Worm (Caenorhabditis elegans) whole organism, L4 larva: ENCODE results near the gene clc-19.

Source experiments
- D1046.2 ChIP-seq: fragments of 200-800 bp; sonication (Bioruptor generic); IDR thresholded peaks from 2 replicates; pipeline ENCODE4 v1.3.6; 2022; ENCODE audit warnings: missing genetic modification characterization, missing compliant biosample characterization
- F26F4.8 ChIP-seq: fragments of 200-800 bp; sonication (Bioruptor generic); conservative IDR thresholded peaks from 2 replicates; pipeline ENCODE4 v1.3.6; 2022; ENCODE audit warnings: missing genetic modification characterization, missing compliant biosample characterization
- T20F7.1 ChIP-seq: fragments of 200-800 bp; sonication (Bioruptor generic); optimal IDR thresholded peaks from 2 replicates; lab custom pipeline; 2018; ENCODE audit warnings: mild to moderate bottlenecking, missing genetic modification characterization, missing compliant biosample characterization
- T26A8.4 ChIP-seq: fragments of 200-800 bp; sonication (Bioruptor generic); IDR thresholded peaks from 2 replicates; pipeline ENCODE4 v1.3.6; 2022; ENCODE audit warnings: missing genetic modification characterization, missing compliant biosample characterization
- Y5F2A.4 ChIP-seq: fragments of 200-800 bp; sonication (Bioruptor generic); optimal IDR thresholded peaks from 2 replicates; lab custom pipeline; 2018; ENCODE audit warnings: mild to moderate bottlenecking, missing genetic modification characterization, missing compliant biosample characterization
- ZK546.5 ChIP-seq, 2 experiments: sonication (generic microtip); optimal IDR thresholded peaks; 2 replicates each; lab custom pipeline; 2017; ENCODE audit warnings: missing biosample characterization in 2 of 2, missing genetic modification characterization in 2 of 2
- aha-1 ChIP-seq: fragments of 150-350 bp; peaks from one replicate; lab custom pipeline; 2014; ENCODE audit warnings: missing biosample characterization, missing genetic modification characterization
- ama-1 ChIP-seq: fragments of 150-350 bp; optimal IDR thresholded peaks from 2 replicates; lab custom pipeline; 2014; ENCODE audit warnings: inconsistent platforms, mixed read lengths
- ceh-32 ChIP-seq: sonication (generic microtip); optimal IDR thresholded peaks from 2 replicates; lab custom pipeline; 2016; ENCODE audit warnings: mild to moderate bottlenecking, missing genetic modification characterization, missing compliant biosample characterization; ENCODE audit not compliant: poor library complexity
- ceh-62 ChIP-seq: sonication (generic microtip); optimal IDR thresholded peaks from 2 replicates; lab custom pipeline; 2017; ENCODE audit warnings: missing biosample characterization, missing genetic modification characterization
- ces-1 ChIP-seq: fragments of 150-350 bp; sonication (generic microtip); optimal IDR thresholded peaks from 4 replicates; lab custom pipeline; 2014; ENCODE audit warnings: missing biosample characterization, missing genetic modification reagents, missing genetic modification characterization
- ctbp-1 ChIP-seq: fragments of 200-800 bp; sonication (Bioruptor generic); IDR thresholded peaks from 2 replicates; pipeline ENCODE4 v1.3.6; 2022; ENCODE audit warnings: missing genetic modification reagents, missing genetic modification characterization, missing compliant biosample characterization
- daf-16 ChIP-seq, 3 experiments: sonication (generic microtip); optimal IDR thresholded peaks; 2 replicates each; lab custom pipeline; 2016 to 2017; ENCODE audit warnings: missing genetic modification characterization in 3 of 3, missing genetic modification reagents in 3 of 3, mild to moderate bottlenecking in 2 of 3, missing compliant biosample characterization in 2 of 3, missing biosample characterization in 1 of 3, moderate library complexity in 1 of 3
- dmd-6 ChIP-seq: fragments of 200-800 bp; sonication (Bioruptor generic); IDR thresholded peaks from 2 replicates; pipeline ENCODE4 v1.3.6; 2022; ENCODE audit warnings: missing genetic modification reagents, missing genetic modification characterization, missing compliant biosample characterization
- egl-27 ChIP-seq: sonication (generic microtip); optimal IDR thresholded peaks from 3 replicates; lab custom pipeline; 2017; ENCODE audit warnings: missing biosample characterization, missing genetic modification reagents, missing genetic modification characterization
- egl-43 ChIP-seq: fragments of 200-800 bp; sonication (Bioruptor generic); IDR thresholded peaks from 2 replicates; pipeline ENCODE4 v1.3.6; 2022; ENCODE audit warnings: missing genetic modification reagents, missing genetic modification characterization, missing compliant biosample characterization
- hif-1 ChIP-seq, 2 experiments: sonication (generic microtip); optimal IDR thresholded peaks; 2 replicates each; lab custom pipeline; 2016 to 2017; ENCODE audit warnings: missing compliant biosample characterization in 2 of 2, missing genetic modification characterization in 2 of 2, missing genetic modification reagents in 2 of 2, missing genotype in 2 of 2, mild to moderate bottlenecking in 1 of 2
- hlh-30 ChIP-seq: sonication (generic microtip); optimal IDR thresholded peaks from 2 replicates; lab custom pipeline; 2017; ENCODE audit warnings: antibody characterized with exemption, mild to moderate bottlenecking, missing genetic modification characterization, missing compliant biosample characterization; ENCODE audit not compliant: insufficient read depth
- lin-38 ChIP-seq: fragments of 200-800 bp; sonication (Bioruptor generic); IDR thresholded peaks from 2 replicates; pipeline ENCODE4 v1.3.6; 2022; ENCODE audit warnings: missing genetic modification reagents, missing genetic modification characterization, missing compliant biosample characterization
- madf-5 ChIP-seq, 2 experiments: fragments of 200-800 bp; sonication (Bioruptor generic); IDR thresholded peaks; 2 replicates each; pipeline ENCODE4 v1.3.6; 2022; ENCODE audit warnings: missing compliant biosample characterization in 2 of 2, missing genetic modification characterization in 2 of 2
- madf-9 ChIP-seq: fragments of 200-800 bp; sonication (Bioruptor generic); conservative IDR thresholded peaks from 2 replicates; pipeline ENCODE4 v1.3.6; 2022; ENCODE audit warnings: missing genetic modification reagents, missing genetic modification characterization, missing compliant biosample characterization
- mdl-1 ChIP-seq, 2 experiments: fragments of 150-350 bp in 1 of 2; sonication (generic microtip) in 1 of 2; optimal IDR thresholded peaks; 2 replicates each; lab custom pipeline; 2014 to 2017; ENCODE audit warnings: missing biosample characterization in 2 of 2, missing genetic modification characterization in 2 of 2
- mdt-29 ChIP-seq: fragments of 200-800 bp; sonication (Bioruptor generic); IDR thresholded peaks from 2 replicates; pipeline ENCODE4 v1.3.6; 2022; ENCODE audit warnings: missing genetic modification reagents, missing genetic modification characterization, missing compliant biosample characterization
- mes-2 ChIP-seq: sonication (generic microtip); optimal IDR thresholded peaks from 2 replicates; lab custom pipeline; 2016; ENCODE audit warnings: missing genotype, mild to moderate bottlenecking, missing genetic modification characterization, missing compliant biosample characterization; ENCODE audit not compliant: poor library complexity, severe bottlenecking
- nhr-10 ChIP-seq: fragments of 150-350 bp; optimal IDR thresholded peaks from 2 replicates; lab custom pipeline; 2014; ENCODE audit warnings: missing biosample characterization, missing genetic modification characterization
- nhr-111 ChIP-seq: fragments of 200-800 bp; sonication (Bioruptor generic); optimal IDR thresholded peaks from 2 replicates; lab custom pipeline; 2018; ENCODE audit warnings: mild to moderate bottlenecking, missing genetic modification characterization, missing compliant biosample characterization
- nhr-237 ChIP-seq: sonication (generic microtip); optimal IDR thresholded peaks from 2 replicates; lab custom pipeline; 2017; ENCODE audit warnings: missing biosample characterization, missing genetic modification characterization
- nhr-28 ChIP-seq: fragments of 150-350 bp; optimal IDR thresholded peaks from 2 replicates; lab custom pipeline; 2014; ENCODE audit warnings: missing biosample characterization, missing genetic modification characterization
- nhr-76 ChIP-seq: fragments of 150-350 bp; optimal IDR thresholded peaks from 2 replicates; lab custom pipeline; 2014; ENCODE audit warnings: missing biosample characterization, missing genetic modification characterization
- pqm-1 ChIP-seq: sonication (generic microtip); optimal IDR thresholded peaks from 2 replicates; lab custom pipeline; 2017; ENCODE audit warnings: missing biosample characterization, missing genetic modification characterization
- rbr-2 ChIP-seq: sonication (generic microtip); optimal IDR thresholded peaks from 2 replicates; lab custom pipeline; 2016; ENCODE audit warnings: missing genotype, missing genetic modification characterization, missing compliant biosample characterization
- skn-1 ChIP-seq: fragments of 150-350 bp; optimal IDR thresholded peaks from 2 replicates; lab custom pipeline; 2014; ENCODE audit warnings: missing biosample characterization, missing genetic modification characterization
- snpc-4 ChIP-seq: fragments of 150-350 bp; optimal IDR thresholded peaks from 2 replicates; lab custom pipeline; 2014; ENCODE audit warnings: missing biosample characterization, missing genetic modification characterization
- unc-130 ChIP-seq: sonication (generic microtip); optimal IDR thresholded peaks from 2 replicates; lab custom pipeline; 2016; ENCODE audit warnings: missing genetic modification reagents, missing genetic modification characterization, missing compliant biosample characterization
- vab-7 ChIP-seq: fragments of 200-800 bp; sonication (Bioruptor generic); IDR thresholded peaks from 2 replicates; pipeline ENCODE4 v1.3.6; 2022; ENCODE audit warnings: missing genetic modification reagents, missing genetic modification characterization, missing compliant biosample characterization
- zag-1 ChIP-seq: fragments of 150-350 bp; optimal IDR thresholded peaks from 2 replicates; lab custom pipeline; 2014; ENCODE audit warnings: missing biosample characterization, missing genetic modification characterization
- zfp-2 ChIP-seq: sonication (generic microtip); optimal IDR thresholded peaks from 2 replicates; lab custom pipeline; 2016; ENCODE audit warnings: mild to moderate bottlenecking, missing genetic modification characterization, missing compliant biosample characterization
- ztf-11 ChIP-seq: fragments of 150-350 bp; optimal IDR thresholded peaks from 2 replicates; lab custom pipeline; 2014; ENCODE audit warnings: missing biosample characterization, missing genetic modification characterization

The clc-19 gene

DNA sequence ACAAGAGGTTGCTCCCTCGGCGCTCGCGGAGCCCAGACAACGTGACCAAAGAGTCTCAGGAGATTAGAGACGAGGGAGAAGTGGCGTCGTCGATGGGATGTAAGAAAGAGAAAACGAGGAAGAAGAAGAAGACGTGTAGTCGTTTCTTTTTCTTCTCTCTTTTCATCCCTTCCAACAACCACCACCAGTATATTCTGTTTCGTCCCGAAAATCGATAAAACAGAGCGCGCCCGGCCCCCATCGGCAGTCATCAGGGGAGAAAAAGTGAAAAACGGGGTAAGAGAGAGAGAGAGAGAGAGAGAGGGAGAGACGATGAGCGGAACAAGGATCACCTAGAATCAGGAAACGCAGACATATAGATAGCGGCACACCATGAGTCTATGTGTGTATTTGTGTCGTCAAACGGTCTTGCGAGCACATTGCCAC lies 14.5 kb upstream of the clc-19 start (continued):
- no peak for TF ChIP-seq nhr-76 (tag; lab: Kevin White, UChicago)
- TF ChIP-seq ctbp-1: peak; percentile 78
- TF ChIP-seq mdl-1 (tag; optimal IDR thresholded peaks at IDR 0.05; lab: Kevin White, UChicago): peak; percentile 1 to 72
- no peak for TF ChIP-seq ZK546.5 (tag; optimal IDR thresholded peaks at IDR 0.05; lab: Kevin White, UChicago)
- peak; percentile 61 for TF ChIP-seq T20F7.1 (GFP tag; lab: Kevin White, UChicago)
- TF ChIP-seq egl-27 (tag; lab: Kevin White, UChicago): no peak
- no peak for TF ChIP-seq ceh-32 (tag; lab: Kevin White, UChicago)
- TF ChIP-seq pqm-1: peak; percentile 11
- no peak for TF ChIP-seq daf-16 (GFP tag; optimal IDR thresholded peaks at IDR 0.05; lab: Kevin White, UChicago)
- peak; percentile 69 for TF ChIP-seq daf-16 (tag; optimal IDR thresholded peaks at IDR 0.05; lab: Kevin White, UChicago)
- no peak for TF ChIP-seq snpc-4 (tag; lab: Kevin White, UChicago)
- TF ChIP-seq nhr-237 (tag; lab: Kevin White, UChicago): no peak
- TF ChIP-seq madf-9: peak; percentile 51; the same call in 1 of the 2 replicates
- no peak for TF ChIP-seq skn-1 (tag; lab: Kevin White, UChicago)
- TF ChIP-seq rbr-2 (tag; lab: Kevin White, UChicago): peak; percentile 88
- peak in 1 of 2 experiments; percentile 65 for TF ChIP-seq hif-1 (tag; optimal IDR thresholded peaks at IDR 0.05; lab: Kevin White, UChicago)
- TF ChIP-seq aha-1 (tag; lab: Kevin White, UChicago): peak; percentile 94
- peak; percentile 48 for TF ChIP-seq ama-1 (lab: Kevin White, UChicago)
- peak; percentile 88 for TF ChIP-seq hlh-30 (tag; lab: Kevin White, UChicago)
- TF ChIP-seq nhr-28 (tag; lab: Kevin White, UChicago): peak; percentile 65

DNA sequence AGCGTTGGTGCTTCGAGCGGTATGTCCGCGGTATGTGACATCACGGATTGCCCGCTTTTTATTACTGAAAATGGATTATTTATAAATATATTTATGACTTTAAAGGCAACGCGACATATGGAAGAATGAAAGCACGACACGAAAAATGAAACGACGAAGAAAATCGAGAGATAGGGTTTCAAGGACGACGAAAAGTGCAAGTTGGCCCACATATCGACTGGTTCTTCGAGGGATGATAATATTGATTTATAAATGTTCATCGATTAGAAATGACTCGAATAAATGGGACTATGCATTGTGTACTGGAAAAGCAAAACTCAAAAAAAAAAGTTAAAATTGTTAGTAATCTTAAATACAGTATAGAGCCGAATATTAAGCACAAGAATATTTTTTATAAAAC lies 13.4 kb upstream of the clc-19 start, which contains the start of gene zer-1:
zer-1 (minus strand) TSS at position 68 of the 400 bp plus-strand sequence.
- TF ChIP-seq T26A8.4 (GFP tag; lab: Robert Waterston, UW) (no peak), nhr-10 (no peak), nhr-237 (tag; lab: Kevin White, UChicago) (no peak), nhr-111 (GFP tag; lab: Kevin White, UChicago) (no peak), F26F4.8 (GFP tag; lab: Robert Waterston, UW) (no peak), zfp-2 (no peak), mdl-1 (tag; optimal IDR thresholded peaks at IDR 0.05; lab: Kevin White, UChicago) (no peak), egl-43 (GFP tag; lab: Robert Waterston, UW) (no peak), vab-7 (GFP tag; lab: Robert Waterston, UW) (no peak), zag-1 (no peak), Y5F2A.4 (no peak), hlh-30 (tag; lab: Kevin White, UChicago) (no peak), mdt-29 (GFP tag; lab: Robert Waterston, UW) (no peak), nhr-76 (tag; lab: Kevin White, UChicago) (no peak), nhr-28 (tag; lab: Kevin White, UChicago) (no peak), ama-1 (lab: Kevin White, UChicago) (no peak), ces-1 (GFP tag; lab: Kevin White, UChicago) (no peak), ztf-11 (tag; lab: Kevin White, UChicago) (no peak), D1046.2 (GFP tag; lab: Robert Waterston, UW) (no peak)

DNA sequence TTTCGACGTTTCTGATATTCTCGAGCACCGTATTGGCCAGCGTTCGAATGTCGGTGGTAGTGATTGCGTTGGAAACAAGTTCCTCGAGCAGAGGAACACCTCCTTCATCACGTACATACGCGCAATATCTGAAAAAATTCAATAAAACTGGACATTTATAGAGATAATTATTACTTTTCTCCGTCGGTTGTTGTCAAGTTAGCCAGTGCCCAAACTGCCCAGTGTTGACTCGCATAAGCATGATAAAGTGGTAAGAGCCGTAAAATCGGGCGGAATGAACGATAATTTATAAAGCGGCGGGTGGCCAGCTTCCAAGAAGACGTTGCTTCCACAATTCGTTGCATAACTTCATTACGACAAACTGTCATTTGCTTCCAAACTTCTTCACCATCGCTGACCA lies 10.2 kb upstream of the clc-19 start:
- no peak for TF ChIP-seq ceh-62 (tag; lab: Kevin White, UChicago)

DNA sequence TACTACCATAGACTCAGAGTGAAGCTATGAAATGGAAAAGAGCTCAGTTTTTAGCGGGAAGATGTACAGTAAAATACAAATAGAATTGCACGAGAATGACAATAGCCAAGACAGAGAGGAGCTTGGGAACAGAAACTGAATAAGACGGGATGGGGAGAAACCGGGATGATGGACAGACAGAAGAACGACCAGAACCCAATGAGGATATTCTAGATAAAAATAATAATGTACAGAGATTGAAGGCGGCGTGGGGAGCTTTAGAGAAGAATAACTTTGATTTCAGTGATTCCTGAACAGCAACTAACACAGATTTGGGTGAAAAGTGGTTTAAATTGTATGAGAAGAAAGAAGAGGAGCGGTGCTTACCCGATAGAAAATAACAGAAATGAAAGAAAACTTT lies 8.1 kb upstream of the clc-19 start:
- TF ChIP-seq dmd-6 (GFP tag; lab: Robert Waterston, UW): no peak
- no peak for TF ChIP-seq rbr-2 (tag; lab: Kevin White, UChicago)
- TF ChIP-seq madf-5 (GFP tag; IDR thresholded peaks at IDR 0.05; lab: Robert Waterston, UW): no peak
- TF ChIP-seq unc-130 (GFP tag; lab: Kevin White, UChicago): peak; percentile 46
- TF ChIP-seq lin-38: peak; percentile 36; the same call in 1 of the 2 replicates
- TF ChIP-seq nhr-28 (tag; lab: Kevin White, UChicago): no peak
- peak; percentile 15 for TF ChIP-seq mes-2 (tag; lab: Kevin White, UChicago)
- TF ChIP-seq, all 104 proteins: peak for 3
